Worm (Caenorhabditis elegans): Measurements from ENCODE around the gene ZC204.14.
"Not testable (repeated sequence)": the region's sequence is repeated elsewhere in the genome, so short reads cannot be mapped to it uniquely, and the experiment has no call there.

Gene ZC204.14

DNA sequence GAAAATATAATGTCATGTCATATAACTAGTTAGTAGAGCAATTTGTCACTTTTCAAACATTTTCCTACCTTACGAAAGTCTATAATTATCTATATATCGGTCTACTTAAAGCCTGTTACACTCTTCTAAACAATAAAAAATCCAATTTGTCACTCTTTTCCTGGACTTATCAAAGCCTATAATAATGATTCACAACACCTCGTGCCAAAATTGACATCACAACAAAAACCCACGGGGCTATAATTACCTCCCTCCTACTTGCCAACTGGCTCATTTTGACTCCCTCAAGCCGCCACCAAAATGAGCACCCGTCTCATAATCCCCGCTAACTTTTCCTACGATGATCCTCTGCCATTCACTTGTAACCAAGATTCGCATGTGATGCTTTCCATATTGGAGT is 26.4 kb downstream of the ZC204.14 start, which contains the start of gene srg-20:
srg-20 (plus strand) TSS at position 301 of the 400 bp plus-strand sequence.
- TF ChIP-seq tlf-1 (GFP tag; optimal IDR thresholded peaks at IDR 0.05); gei-17 (GFP tag; optimal IDR thresholded peaks at IDR 0.05); lir-1 (GFP tag; conservative IDR thresholded peaks at IDR 0.05): not testable (repeated sequence)

DNA sequence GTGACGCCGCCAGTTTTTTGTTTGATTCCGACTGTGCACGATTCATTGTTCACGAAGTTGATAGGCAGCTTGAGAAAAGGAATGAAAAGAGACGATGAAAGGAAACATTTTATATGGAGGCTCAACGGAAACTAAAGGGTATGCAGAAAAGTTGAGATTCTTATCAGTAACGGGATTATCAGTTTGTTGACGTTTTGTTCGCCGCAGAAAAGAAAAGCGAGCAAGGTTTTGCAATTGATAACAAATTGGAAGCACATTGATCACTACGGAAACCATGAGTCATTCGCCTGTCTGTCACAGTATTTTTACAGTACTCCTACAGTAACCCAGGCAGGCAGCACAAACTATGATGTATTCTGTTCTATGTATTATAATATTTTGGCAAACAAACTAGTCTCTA is 26.8 kb downstream of the ZC204.14 start:
- TF ChIP-seq egl-18 (GFP tag; IDR thresholded peaks at IDR 0.05) (no peak), let-607 (tag; optimal IDR thresholded peaks at IDR 0.05) (no peak), nhr-80 (tag; optimal IDR thresholded peaks at IDR 0.05) (peak; percentile 9), repo-1 (tag; optimal IDR thresholded peaks at IDR 0.05) (no peak)

DNA sequence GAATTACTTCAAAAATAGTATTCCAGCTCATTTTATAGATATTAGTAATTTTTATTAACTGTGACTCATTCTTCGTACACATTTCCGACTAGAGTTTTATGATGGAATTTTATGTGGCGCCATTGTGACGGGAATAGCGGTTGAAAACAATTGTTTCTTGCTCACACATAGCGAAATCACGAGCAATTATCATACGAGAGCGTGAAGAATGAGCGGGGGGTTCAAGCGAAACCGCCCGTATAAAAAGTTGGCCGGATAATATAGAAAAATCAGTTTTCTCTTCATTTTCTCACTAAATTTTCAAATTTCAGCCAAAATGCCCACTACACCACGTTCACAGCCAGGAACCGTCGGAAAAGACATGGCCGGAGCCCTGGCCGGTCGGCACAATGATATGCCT is 29.3 kb downstream of the ZC204.14 start, which contains the start of gene C08E3.1:
C08E3.1 (plus strand) TSS at position 301 of the 400 bp plus-strand sequence.
- not testable (repeated sequence) for TF ChIP-seq Y56A3A.18, attf-6, ekl-4 (GFP tag; IDR thresholded peaks at IDR 0.05)

DNA sequence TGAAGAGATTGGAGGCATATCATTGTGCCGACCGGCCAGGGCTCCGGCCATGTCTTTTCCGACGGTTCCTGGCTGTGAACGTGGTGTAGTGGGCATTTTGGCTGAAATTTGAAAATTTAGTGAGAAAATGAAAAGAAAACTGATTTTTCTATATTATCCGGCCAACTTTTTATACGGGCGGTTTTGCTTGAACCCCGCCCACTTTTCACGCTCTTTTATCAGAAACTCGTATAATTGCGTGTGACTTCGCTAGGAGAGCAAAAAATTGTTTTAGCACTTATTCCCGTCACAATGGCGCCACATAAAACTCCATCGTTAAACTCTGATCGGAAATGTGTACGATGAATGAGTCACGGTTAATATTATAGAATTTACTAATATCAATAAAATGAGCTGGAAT is 30.5 kb downstream of the ZC204.14 start, which contains the start of gene C08E3.13:
C08E3.13 (minus strand) TSS at position 101 of the 400 bp plus-strand sequence.
- TF ChIP-seq snpc-1.1 (tag; optimal IDR thresholded peaks at IDR 0.05; ENCODE audit: insufficient read depth); C06A6.2 (GFP tag; conservative IDR thresholded peaks at IDR 0.05); mel-28 (tag; optimal IDR thresholded peaks at IDR 0.05; ENCODE audit: borderline replicate concordance): not testable (repeated sequence)

DNA sequence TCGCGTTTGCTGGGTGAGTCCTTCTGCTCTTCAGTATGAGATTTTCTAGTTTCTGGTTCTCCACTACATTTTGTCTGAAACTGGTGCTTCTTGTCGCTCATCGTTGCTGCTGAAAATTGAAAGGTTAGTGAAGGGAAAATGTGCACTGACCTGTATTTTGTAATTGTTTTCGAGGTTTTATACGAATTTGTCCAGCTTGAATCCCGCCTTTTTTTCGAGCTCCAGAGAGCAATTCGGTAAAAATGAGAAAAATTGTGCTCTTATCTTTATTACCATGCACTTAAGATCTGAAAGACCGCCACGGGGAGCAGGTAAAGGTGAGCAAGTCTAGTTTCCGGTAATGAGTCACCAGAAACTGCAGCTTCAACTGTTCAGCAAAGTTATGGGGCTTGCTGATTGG is 35.0 kb downstream of the ZC204.14 start, which contains the start of gene C08E3.15:
C08E3.15 (minus strand) TSS at position 101 of the 400 bp plus-strand sequence.
- not testable (repeated sequence) for TF ChIP-seq chd-7 (tag; optimal IDR thresholded peaks at IDR 0.05); nfyb-1 (GFP tag; IDR thresholded peaks at IDR 0.05); madf-10 (tag; optimal IDR thresholded peaks at IDR 0.05)

DNA sequence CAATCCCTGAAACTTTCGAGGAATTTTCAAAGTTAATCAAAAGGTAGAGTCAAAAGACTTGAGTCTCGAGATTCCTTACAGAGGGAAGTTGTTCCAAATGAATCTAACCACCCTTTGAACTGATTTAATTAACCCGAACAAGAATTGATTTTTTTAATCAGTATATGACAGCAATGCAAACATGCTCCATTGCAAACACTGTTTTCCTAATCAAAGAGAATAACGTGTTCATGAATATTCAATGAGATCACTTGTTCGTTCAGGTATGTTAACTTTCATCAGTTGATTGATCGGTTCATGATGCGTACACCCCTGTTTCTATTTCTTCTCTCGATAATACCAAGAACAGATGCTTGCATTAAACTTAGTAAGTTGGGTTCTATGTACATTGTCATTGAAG is 37.1 kb downstream of the ZC204.14 start, which contains the start of gene C08E3.14:
C08E3.14 (plus strand) TSS at position 301 of the 400 bp plus-strand sequence.
- TF ChIP-seq let-607 (tag; optimal IDR thresholded peaks at IDR 0.05) (no peak), somi-1 (GFP tag; optimal IDR thresholded peaks at IDR 0.05) (no peak), attf-3 (GFP tag; conservative IDR thresholded peaks at IDR 0.05) (no peak), mxl-1 (tag; optimal IDR thresholded peaks at IDR 0.05) (no peak), xnd-1 (tag; optimal IDR thresholded peaks at IDR 0.05) (no peak), F37B4.10 (GFP tag; IDR thresholded peaks at IDR 0.05) (no peak), gei-17 (GFP tag; optimal IDR thresholded peaks at IDR 0.05) (no peak), bed-1 (GFP tag; IDR thresholded peaks at IDR 0.05) (no peak), F33H1.4 (GFP tag; IDR thresholded peaks at IDR 0.05) (no peak)

DNA sequence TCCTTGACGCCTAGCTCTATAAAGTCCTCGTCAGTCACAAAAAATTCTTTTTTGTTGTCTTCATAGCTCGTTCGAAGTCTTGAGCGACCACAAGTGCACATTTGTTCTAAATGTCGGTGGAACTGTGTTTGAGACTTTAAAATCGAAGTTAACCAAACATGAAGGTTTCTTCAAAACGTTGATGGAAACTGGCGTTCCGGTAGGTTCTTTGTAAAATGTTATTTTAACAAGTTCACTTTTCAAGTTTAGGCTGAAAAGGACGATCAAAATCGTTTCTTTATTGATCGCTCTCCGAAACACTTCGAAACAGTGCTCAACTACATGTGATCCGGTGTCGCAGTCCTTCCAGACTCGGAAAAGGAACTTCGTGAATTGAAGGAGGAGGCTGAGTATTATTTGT is 38.2 kb downstream of the ZC204.14 start, which contains the start of gene fbxa-160:
fbxa-160 (minus strand) TSS at position 101 of the 400 bp plus-strand sequence.
- TF ChIP-seq nhr-80 (tag; optimal IDR thresholded peaks at IDR 0.05) (no peak), nhr-27 (tag; optimal IDR thresholded peaks at IDR 0.05) (no peak), F52B5.7 (tag; optimal IDR thresholded peaks at IDR 0.05) (no peak), ztf-3 (GFP tag; optimal IDR thresholded peaks at IDR 0.05) (no peak), lsy-27 (tag; optimal IDR thresholded peaks at IDR 0.05; ENCODE audit: borderline replicate concordance, insufficient read depth) (no peak), B0019.2 (GFP tag; conservative IDR thresholded peaks at IDR 0.05) (no peak), attf-3 (GFP tag; conservative IDR thresholded peaks at IDR 0.05) (no peak), ekl-4 (GFP tag; IDR thresholded peaks at IDR 0.05) (no peak), lin-26 (GFP tag; IDR thresholded peaks at IDR 0.05) (no peak), snpc-1.3 (tag; optimal IDR thresholded peaks at IDR 0.05; ENCODE audit: insufficient read depth) (no peak), T07F8.4 (tag; optimal IDR thresholded peaks at IDR 0.05) (no peak), ceh-40 (GFP tag; IDR thresholded peaks at IDR 0.05) (no peak), zfh-2 (GFP tag; conservative IDR thresholded peaks at IDR 0.05) (no peak), B0035.1 (tag; optimal IDR thresholded peaks at IDR 0.05) (no peak)
